Fruit fly (Drosophila melanogaster) S2 (cell line): ENCODE results near the gene CG42671.

Experiments
- CG8478 ChIP-seq: fragments of >200 bp; optimal IDR thresholded peaks from 2 replicates; lab custom pipeline; 2018
- CTCF ChIP-seq, 2 experiments: fragments of >200 bp; optimal IDR thresholded peaks; 2 replicates each; lab custom pipeline; 2018

CG42671 gene

dm6 chr3L:11214406-11215243 lies at the start of gene CG42671:
TSS of gene CG42671 (plus strand) at chr3L:11214505.
- no peak for TF ChIP-seq CG8478 (lab: Kevin White, UChicago)
- TF ChIP-seq CTCF (optimal IDR thresholded peaks at IDR 0.05; lab: Kevin White, UChicago) = no peak

- TF ChIP-seq CG8478 (lab: Kevin White, UChicago) = no peak
- TF ChIP-seq CTCF (optimal IDR thresholded peaks at IDR 0.05; lab: Kevin White, UChicago) = no peak
Observed at dm6 chr3L:11164899-11165298, 49.4 kb upstream of the CG42671 start, which contains the start of gene Alg10. TSS of gene Alg10 (plus strand) at chr3L:11164971.

- TF ChIP-seq CG8478 (lab: Kevin White, UChicago) (no peak), CTCF (optimal IDR thresholded peaks at IDR 0.05; lab: Kevin White, UChicago) (no peak)
Observed at dm6 chr3L:11169299-11170181, 44.8 kb upstream of the CG42671 start, which contains the start of the genes wls and Adck5. TSS of gene wls (minus strand) at chr3L:11169625. TSS of gene Adck5 (plus strand) at chr3L:11169817.

- TF ChIP-seq CG8478 (lab: Kevin White, UChicago) (no peak), CTCF (optimal IDR thresholded peaks at IDR 0.05; lab: Kevin White, UChicago) (no peak)
Observed at dm6 chr3L:11173049-11173564, 41.2 kb upstream of the CG42671 start, which contains the start of gene CG14142. TSS of gene CG14142 (plus strand) at chr3L:11173514.

- no peak for TF ChIP-seq CG8478 (lab: Kevin White, UChicago)
- no peak for TF ChIP-seq CTCF (optimal IDR thresholded peaks at IDR 0.05; lab: Kevin White, UChicago)
Observed at dm6 chr3L:11182994-11183393, 31.3 kb upstream of the CG42671 start.

dm6 chr3L:11183965-11184364 lies 30.3 kb upstream of the CG42671 start:
- TF ChIP-seq CTCF (optimal IDR thresholded peaks at IDR 0.05; lab: Kevin White, UChicago) (no peak), CG8478 (lab: Kevin White, UChicago) (no peak)

dm6 chr3L:11186768-11187167 lies 27.5 kb upstream of the CG42671 start:
- TF ChIP-seq CTCF (optimal IDR thresholded peaks at IDR 0.05; lab: Kevin White, UChicago) = no peak
- TF ChIP-seq CG8478 (lab: Kevin White, UChicago) = no peak

- no peak for TF ChIP-seq CG8478 (lab: Kevin White, UChicago)
- TF ChIP-seq CTCF (optimal IDR thresholded peaks at IDR 0.05; lab: Kevin White, UChicago) = no peak
Observed at dm6 chr3L:11190022-11190421, 24.3 kb upstream of the CG42671 start.

dm6 chr3L:11195275-11195674 lies 19.0 kb upstream of the CG42671 start:
- TF ChIP-seq CTCF (optimal IDR thresholded peaks at IDR 0.05; lab: Kevin White, UChicago) (no peak), CG8478 (lab: Kevin White, UChicago) (no peak)

- TF ChIP-seq CG8478 (lab: Kevin White, UChicago) (no peak), CTCF (optimal IDR thresholded peaks at IDR 0.05; lab: Kevin White, UChicago) (no peak)
Observed at dm6 chr3L:11196860-11197259, 17.4 kb upstream of the CG42671 start.

dm6 chr3L:11197291-11198021 lies 16.8 kb upstream of the CG42671 start, which contains the start of gene GlcAT-P:
TSS of gene GlcAT-P (minus strand) at chr3L:11197536.
- TF ChIP-seq CTCF (optimal IDR thresholded peaks at IDR 0.05; lab: Kevin White, UChicago) (no peak), CG8478 (lab: Kevin White, UChicago) (no peak)

dm6 chr3L:11198375-11198774 lies 15.9 kb upstream of the CG42671 start:
- no peak for TF ChIP-seq CG8478 (lab: Kevin White, UChicago)
- no peak for TF ChIP-seq CTCF (optimal IDR thresholded peaks at IDR 0.05; lab: Kevin White, UChicago)

- no peak for TF ChIP-seq CTCF (optimal IDR thresholded peaks at IDR 0.05; lab: Kevin White, UChicago)
- TF ChIP-seq CG8478 (lab: Kevin White, UChicago) = no peak
Observed at dm6 chr3L:11199320-11199719, 15.0 kb upstream of the CG42671 start, which contains the start of gene CG7607. TSS of gene CG7607 (plus strand) at chr3L:11199620.

dm6 chr3L:11201051-11201450 lies 13.3 kb upstream of the CG42671 start, which contains the start of gene nkt:
TSS of gene nkt (plus strand) at chr3L:11201351.
- no peak for TF ChIP-seq CTCF (optimal IDR thresholded peaks at IDR 0.05; lab: Kevin White, UChicago)
- TF ChIP-seq CG8478 (lab: Kevin White, UChicago) = no peak
